Worm (Caenorhabditis elegans) whole organism, midembryonic: ENCODE measurements around the gene sek-3.
A peak's percentile ranks its signal among the peaks of the same experiment; 100 is the strongest.

Source experiments
- T22C8.4 ChIP-seq: fragments of 200-800 bp; sonication (Bioruptor generic); IDR thresholded peaks from 2 replicates; pipeline ENCODE4 v1.3.6; 2022; ENCODE audit warnings: missing genetic modification characterization, missing compliant biosample characterization
- cog-1 ChIP-seq: sonication (generic microtip); optimal IDR thresholded peaks from 2 replicates; lab custom pipeline; 2016; ENCODE audit warnings: missing genetic modification characterization, missing compliant biosample characterization
- flt-1 ChIP-seq: fragments of 200-800 bp; sonication (Bioruptor generic); IDR thresholded peaks from 2 replicates; pipeline ENCODE4 v1.3.6; 2022; ENCODE audit warnings: missing genetic modification characterization, missing compliant biosample characterization
- klf-2 ChIP-seq: fragments of 200-800 bp; sonication (Bioruptor generic); conservative IDR thresholded peaks from 2 replicates; pipeline ENCODE4 v1.3.6; 2022; ENCODE audit warnings: missing genetic modification reagents, missing genetic modification characterization, missing compliant biosample characterization
- med-1 ChIP-seq: sonication (generic microtip); optimal IDR thresholded peaks from 2 replicates; lab custom pipeline; 2017; ENCODE audit warnings: missing genetic modification characterization, mild to moderate bottlenecking, missing compliant biosample characterization, antibody characterized with exemption, missing genetic modification reagents; ENCODE audit not compliant: insufficient read depth
- ref-1 ChIP-seq: fragments of 200-800 bp; sonication (Bioruptor generic); conservative IDR thresholded peaks from 2 replicates; pipeline ENCODE4 v1.3.6; 2022; ENCODE audit warnings: missing genetic modification reagents, missing genetic modification characterization, missing compliant biosample characterization
- tab-1 ChIP-seq: fragments of 200-800 bp; sonication (Bioruptor generic); IDR thresholded peaks from 2 replicates; pipeline ENCODE4 v1.3.6; 2022; ENCODE audit warnings: missing genetic modification characterization, missing compliant biosample characterization
- ztf-23 ChIP-seq: fragments of 200-800 bp; sonication (Bioruptor generic); IDR thresholded peaks from 2 replicates; pipeline ENCODE4 v1.3.6; 2022; ENCODE audit warnings: missing genetic modification reagents, missing genetic modification characterization, missing compliant biosample characterization
- ztf-29 ChIP-seq: fragments of 200-800 bp; sonication (Bioruptor generic); IDR thresholded peaks from 2 replicates; pipeline ENCODE4 v1.3.6; 2022; ENCODE audit warnings: missing genetic modification reagents, missing genetic modification characterization, missing compliant biosample characterization

The sek-3 gene

DNA sequence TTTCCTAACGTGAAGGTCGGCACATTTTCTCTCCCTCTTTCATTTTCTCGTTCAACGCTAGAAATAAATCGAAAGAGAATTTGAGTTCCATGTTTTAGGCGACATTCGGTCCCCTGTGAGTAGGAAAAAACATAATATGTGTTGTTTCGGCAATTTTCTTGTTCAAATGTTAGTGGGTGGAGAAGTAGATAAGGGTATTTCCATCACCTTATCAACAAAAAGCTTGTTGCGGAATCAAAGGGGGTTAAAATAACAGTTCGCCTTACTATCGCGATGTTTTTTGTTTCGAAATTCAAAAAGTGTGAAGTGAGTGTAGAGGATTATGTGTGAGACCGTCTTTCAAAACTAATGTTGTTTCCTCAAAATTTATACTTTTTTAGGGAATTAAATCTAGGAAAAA, 36.1 kb upstream of the sek-3 start:
- TF ChIP-seq ztf-29 (GFP tag; lab: Robert Waterston, UW) (no peak), ref-1 (no peak), med-1 (GFP tag; lab: Kevin White, UChicago) (no peak), cog-1 (tag; lab: Kevin White, UChicago) (no peak), T22C8.4 (no peak), klf-2 (GFP tag; lab: Robert Waterston, UW) (no peak), ztf-23 (no peak), tab-1 (GFP tag; lab: Robert Waterston, UW) (no peak), flt-1 (no peak)

DNA sequence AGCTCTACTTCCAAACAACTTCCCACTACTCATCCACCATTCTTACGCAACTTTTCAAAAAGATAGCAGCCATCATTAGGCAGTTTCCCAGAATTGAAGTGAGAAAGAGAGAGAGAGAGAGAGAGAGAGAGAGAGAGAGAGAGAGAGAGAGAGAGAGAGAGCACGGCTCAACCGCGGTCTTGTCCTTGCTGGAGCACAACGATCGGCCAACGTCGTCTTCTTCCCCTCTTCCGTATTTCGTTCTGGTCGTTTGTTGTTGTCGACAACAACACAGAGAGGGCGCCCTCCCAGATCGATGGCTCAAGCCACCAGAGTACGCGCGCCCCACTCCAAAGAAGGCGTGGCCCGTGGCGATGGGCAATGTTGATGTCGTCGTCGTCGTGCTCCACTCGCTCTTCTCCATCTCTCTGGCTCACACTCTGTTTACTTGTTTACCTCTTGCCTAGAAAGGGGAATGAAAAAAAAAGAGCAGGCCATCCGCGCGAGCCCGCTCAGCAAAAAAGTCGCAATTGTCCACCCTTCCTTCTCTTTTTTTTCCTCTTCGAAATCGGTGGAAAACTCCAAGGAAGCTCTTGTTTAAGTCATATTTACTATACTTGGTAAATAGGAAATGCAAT, 35.6 kb upstream of the sek-3 start:
- TF ChIP-seq flt-1 (peak; percentile 32; the same call in 1 of the 2 replicates), med-1 (GFP tag; lab: Kevin White, UChicago) (no peak)

DNA sequence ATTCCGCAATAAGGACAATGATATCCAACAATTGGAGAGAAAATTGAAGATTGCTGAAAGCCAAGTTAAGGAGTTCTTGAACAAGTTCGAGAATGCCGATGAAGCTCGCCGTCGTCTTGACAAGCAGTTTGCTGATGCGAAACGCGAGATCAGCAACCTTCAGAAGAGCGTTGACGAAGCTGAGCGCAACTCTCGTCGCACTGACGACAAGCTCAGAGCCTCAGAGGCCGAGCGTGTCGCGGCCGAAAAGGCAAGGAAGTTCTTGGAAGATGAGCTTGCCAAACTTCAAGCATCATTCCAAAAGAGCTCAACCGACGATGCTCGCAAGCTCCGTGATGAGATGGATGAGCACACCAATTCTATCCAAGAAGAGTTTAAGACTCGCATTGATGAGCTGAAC, 31.3 kb upstream of the sek-3 start:
- TF ChIP-seq tab-1 (GFP tag; lab: Robert Waterston, UW) (no peak), ztf-29 (GFP tag; lab: Robert Waterston, UW) (no peak), ztf-23 (no peak), klf-2 (GFP tag; lab: Robert Waterston, UW) (no peak), T22C8.4 (no peak), cog-1 (tag; lab: Kevin White, UChicago) (no peak), flt-1 (no peak), med-1 (GFP tag; lab: Kevin White, UChicago) (no peak), ref-1 (no peak)

DNA sequence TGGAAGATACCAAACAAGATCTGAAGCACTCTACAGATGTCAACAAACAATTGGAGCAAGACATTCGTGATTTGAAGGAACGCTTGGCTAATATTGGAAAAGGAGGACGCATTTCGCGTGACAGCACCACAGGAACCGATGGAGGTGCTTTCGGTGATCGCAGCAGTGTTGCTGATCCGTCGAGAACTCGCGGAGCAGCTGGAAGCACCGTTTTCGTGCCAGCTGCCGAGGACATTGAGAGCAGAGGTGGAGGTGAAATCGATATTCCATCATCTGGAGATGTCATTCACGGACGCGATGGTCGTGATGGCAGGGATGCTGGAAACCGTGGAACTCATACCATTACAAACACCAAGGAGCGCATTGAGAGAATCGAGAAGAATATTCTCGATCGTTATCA, 30.1 kb upstream of the sek-3 start:
- TF ChIP-seq flt-1 (no peak), T22C8.4 (no peak), ztf-23 (no peak), ztf-29 (GFP tag; lab: Robert Waterston, UW) (no peak), ref-1 (no peak), cog-1 (tag; lab: Kevin White, UChicago) (no peak), tab-1 (GFP tag; lab: Robert Waterston, UW) (no peak), med-1 (GFP tag; lab: Kevin White, UChicago) (no peak), klf-2 (GFP tag; lab: Robert Waterston, UW) (no peak)

DNA sequence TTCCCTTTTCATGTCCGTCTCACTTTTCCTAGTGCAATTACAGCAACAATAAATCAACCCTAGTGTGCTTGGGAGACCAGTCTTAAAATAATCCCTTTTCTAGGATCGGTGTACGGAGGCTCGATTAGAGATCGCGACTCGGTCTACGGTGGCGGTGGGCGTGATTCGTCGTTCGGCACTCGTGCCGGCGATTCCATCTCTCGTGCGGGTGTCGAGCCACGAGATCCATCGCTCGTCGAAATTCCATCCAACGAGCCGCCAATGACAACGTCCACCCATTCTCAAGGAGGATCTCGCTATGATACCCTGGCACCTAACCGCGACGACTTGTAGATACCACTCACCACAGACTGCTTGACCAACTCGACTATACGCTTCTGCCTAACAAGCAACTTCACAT, 25.2 kb upstream of the sek-3 start:
- TF ChIP-seq flt-1, result no peak
- TF ChIP-seq klf-2 (GFP tag; lab: Robert Waterston, UW), result no peak
- no peak for TF ChIP-seq ztf-29 (GFP tag; lab: Robert Waterston, UW)

DNA sequence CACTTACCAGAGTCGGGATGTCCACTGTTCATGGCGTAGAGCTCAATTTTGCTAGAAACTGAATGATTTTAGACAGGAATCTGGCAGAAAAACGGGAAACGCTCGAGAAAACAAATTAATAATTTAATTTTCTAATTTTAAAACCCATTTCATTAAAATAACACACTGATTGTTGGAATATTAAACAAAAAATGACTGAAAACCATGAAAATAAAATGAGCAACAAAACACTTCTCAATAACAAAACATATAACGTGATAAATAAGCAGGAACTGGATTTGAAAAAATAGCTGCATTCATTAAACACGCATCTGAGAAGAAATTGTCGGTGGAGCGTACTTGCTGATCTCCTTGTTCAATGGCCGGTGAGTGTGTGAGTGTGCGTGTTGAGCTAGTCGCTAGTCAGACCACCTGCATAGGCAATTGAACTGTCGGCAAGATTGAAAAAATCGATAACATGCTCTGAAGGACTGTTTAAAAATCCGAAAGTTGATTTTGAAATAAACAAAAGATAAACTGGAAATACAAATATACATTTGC, 20.1 kb upstream of the sek-3 start, which contains the start of gene ZC8.6:
ZC8.6 (minus strand) TSS at position 51 of the 540 bp plus-strand sequence.
- TF ChIP-seq ztf-23 (0 out of 2 replicates have a peak, but pooled peaks have one; percentile 44), ztf-29 (GFP tag; lab: Robert Waterston, UW) (no peak), ref-1 (no peak), cog-1 (tag; lab: Kevin White, UChicago) (no peak), med-1 (GFP tag; lab: Kevin White, UChicago) (no peak), tab-1 (GFP tag; lab: Robert Waterston, UW) (no peak), klf-2 (GFP tag; lab: Robert Waterston, UW) (no peak), flt-1 (no peak)

DNA sequence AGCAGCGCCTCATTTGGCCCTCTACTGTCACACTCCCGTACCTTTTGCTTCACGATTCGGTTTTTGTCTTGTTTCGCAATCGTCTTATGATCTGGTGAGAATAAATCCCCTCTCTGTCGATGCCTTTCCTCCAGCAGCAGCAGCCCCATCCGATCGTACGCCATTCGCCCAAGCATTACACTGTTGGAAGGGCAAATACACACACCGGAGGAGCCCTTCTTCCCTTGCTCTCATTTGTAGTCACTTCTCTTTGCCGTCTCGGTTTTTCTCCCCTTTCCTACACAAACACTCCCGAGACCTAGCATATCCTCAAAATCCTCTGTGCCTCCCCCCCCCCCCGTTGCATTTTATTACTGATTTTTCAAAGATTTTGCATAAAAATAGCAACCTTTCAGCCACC, 18.8 kb upstream of the sek-3 start, which contains the start of gene set-30:
set-30 (plus strand) TSS at position 396 of the 400 bp plus-strand sequence.
- 0 out of 2 replicates have a peak, but pooled peaks have one; percentile 28 for TF ChIP-seq ztf-23
- TF ChIP-seq ref-1, result no peak
- no peak for TF ChIP-seq klf-2 (GFP tag; lab: Robert Waterston, UW)
- no peak for TF ChIP-seq ztf-29 (GFP tag; lab: Robert Waterston, UW)
- TF ChIP-seq flt-1, result no peak
- TF ChIP-seq tab-1 (GFP tag; lab: Robert Waterston, UW), result 0 out of 2 replicates have a peak, but pooled peaks have one; percentile 11
- TF ChIP-seq med-1 (GFP tag; lab: Kevin White, UChicago), result no peak
- TF ChIP-seq T22C8.4, result no peak
- no peak for TF ChIP-seq cog-1 (tag; lab: Kevin White, UChicago)

DNA sequence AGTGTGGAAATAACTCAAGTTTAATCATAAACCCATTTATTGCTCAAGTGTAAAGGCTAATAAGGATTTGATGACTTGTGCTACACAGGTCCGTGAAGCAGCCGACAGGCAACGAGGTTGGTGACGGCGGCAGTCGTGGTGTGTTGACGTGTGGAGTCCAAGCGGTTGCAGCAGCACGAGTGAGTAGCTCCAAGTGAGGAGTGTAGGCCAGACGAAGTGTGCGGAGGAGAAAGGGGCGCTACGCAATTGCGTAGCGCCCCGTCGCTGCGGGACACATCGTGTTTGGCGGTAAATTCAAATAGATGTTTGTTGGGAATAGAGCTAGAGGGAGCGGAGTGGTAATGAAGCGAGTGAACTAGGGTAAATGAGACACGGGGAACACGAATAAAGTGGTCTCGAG, 13.4 kb upstream of the sek-3 start:
- peak; percentile 99 for TF ChIP-seq ztf-23

DNA sequence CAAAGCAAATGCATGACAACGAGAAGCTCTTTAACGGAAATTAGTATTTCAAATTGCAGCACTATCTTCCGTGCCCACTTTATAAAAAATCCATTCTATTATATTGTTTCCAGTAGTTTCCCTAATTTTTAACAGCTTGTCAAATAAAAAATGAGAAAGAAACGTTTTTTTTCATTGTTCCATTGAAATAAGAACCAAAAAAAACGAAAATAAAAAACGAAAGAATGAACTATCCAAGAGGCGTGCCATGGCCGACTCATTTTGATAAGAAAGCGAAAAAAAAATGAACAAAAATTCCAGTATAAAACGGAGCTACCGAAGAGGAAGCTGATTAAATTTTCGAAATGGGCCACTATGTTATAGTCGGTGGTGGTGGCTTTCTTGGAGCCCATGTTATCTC, 12.8 kb upstream of the sek-3 start, which contains the start of gene hsd-2:
hsd-2 (plus strand) TSS at position 301 of the 400 bp plus-strand sequence.
- TF ChIP-seq ref-1 (no peak), cog-1 (tag; lab: Kevin White, UChicago) (no peak), T22C8.4 (no peak), tab-1 (GFP tag; lab: Robert Waterston, UW) (no peak), med-1 (GFP tag; lab: Kevin White, UChicago) (no peak), ztf-23 (no peak), ztf-29 (GFP tag; lab: Robert Waterston, UW) (no peak), flt-1 (no peak), klf-2 (GFP tag; lab: Robert Waterston, UW) (no peak)

DNA sequence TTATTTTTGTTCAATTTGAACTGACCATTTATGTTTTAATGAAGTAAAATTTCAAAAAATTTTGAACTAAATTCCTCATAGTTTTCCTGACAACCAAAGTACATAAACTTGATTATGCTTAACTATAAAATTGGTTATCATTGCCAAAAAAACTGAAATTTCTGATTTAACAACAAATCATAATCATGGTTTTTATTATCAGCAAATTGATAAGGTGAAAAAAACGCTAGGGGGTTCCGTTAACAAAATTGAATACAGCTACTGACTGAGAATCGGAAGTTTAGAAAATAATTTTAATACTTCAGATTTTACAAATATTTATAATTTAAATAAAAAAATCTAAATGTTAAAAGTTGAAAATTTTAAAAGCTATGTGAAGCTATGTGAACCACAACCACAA, 10.7 kb upstream of the sek-3 start:
- TF ChIP-seq flt-1 (no peak), tab-1 (GFP tag; lab: Robert Waterston, UW) (no peak), T22C8.4 (no peak), cog-1 (tag; lab: Kevin White, UChicago) (no peak), klf-2 (GFP tag; lab: Robert Waterston, UW) (no peak), ztf-29 (GFP tag; lab: Robert Waterston, UW) (no peak), ztf-23 (no peak), ref-1 (no peak), med-1 (GFP tag; lab: Kevin White, UChicago) (no peak)
